Fruit fly (Drosophila melanogaster) whole organism, embryonic: ENCODE results near the gene meigo.

ENCODE experiments used
- Atf6 ChIP-seq: fragments of 200-800 bp; sonication (Bioruptor generic); IDR thresholded peaks from 2 replicates; pipeline ENCODE4 v1.3.6; 2022; ENCODE audit warnings: missing biosample characterization, missing genetic modification characterization
- Awh ChIP-seq: fragments of 200-800 bp; sonication (Bioruptor generic); IDR thresholded peaks from 2 replicates; pipeline ENCODE4, ENCODE4 v1.3.6; 2022; ENCODE audit warnings: missing biosample characterization, missing genetic modification characterization
- CG10979 ChIP-seq: fragments of 200-800 bp; sonication (Bioruptor generic); optimal IDR thresholded peaks from 2 replicates; lab custom pipeline; 2018; ENCODE audit warnings: missing biosample characterization, mild to moderate bottlenecking, missing genetic modification characterization, moderate library complexity
- CG11723 ChIP-seq: fragments of 200-800 bp; sonication (Bioruptor generic); optimal IDR thresholded peaks from 2 replicates; lab custom pipeline; 2017; ENCODE audit warnings: missing biosample characterization, mild to moderate bottlenecking, missing genetic modification characterization
- CG12104 ChIP-seq: fragments of 200-800 bp; sonication (Bioruptor generic); optimal IDR thresholded peaks from 3 replicates; lab custom pipeline; 2016; ENCODE audit warnings: missing biosample characterization, missing genetic modification characterization
- CG1233 ChIP-seq: fragments of 200-800 bp; sonication (Bioruptor generic); optimal IDR thresholded peaks from 4 replicates; lab custom pipeline; 2018; ENCODE audit warnings: missing biosample characterization, mild to moderate bottlenecking, missing genetic modification characterization
- CG12769 ChIP-seq: fragments of 200-800 bp; sonication (Bioruptor generic); optimal IDR thresholded peaks from 2 replicates; lab custom pipeline; 2019; ENCODE audit warnings: missing biosample characterization, mild to moderate bottlenecking, missing genetic modification characterization, moderate library complexity
- CG13287 ChIP-seq: fragments of 200-800 bp; sonication (Bioruptor generic); IDR thresholded peaks from 2 replicates; pipeline ENCODE4 v1.3.6; 2022; ENCODE audit warnings: missing biosample characterization, missing genetic modification characterization; ENCODE audit not compliant: partially characterized antibody
- CG15073 ChIP-seq: fragments of 200-800 bp; sonication (Bioruptor generic); optimal IDR thresholded peaks from 2 replicates; lab custom pipeline; 2016; ENCODE audit warnings: missing biosample characterization, missing genetic modification characterization
- CG15269 ChIP-seq: fragments of 200-800 bp; sonication (Bioruptor generic); optimal IDR thresholded peaks from 2 replicates; lab custom pipeline; 2018; ENCODE audit warnings: missing biosample characterization, mild to moderate bottlenecking, missing genetic modification characterization, moderate library complexity
- CG16815 ChIP-seq: fragments of 200-800 bp; sonication (Bioruptor generic); optimal IDR thresholded peaks from 3 replicates; lab custom pipeline; 2017; ENCODE audit warnings: missing biosample characterization, mild to moderate bottlenecking, missing genetic modification characterization
- CG1832 ChIP-seq: fragments of 200-800 bp; sonication (Bioruptor generic); optimal IDR thresholded peaks from 2 replicates; lab custom pipeline; 2017; ENCODE audit warnings: missing biosample characterization, mild to moderate bottlenecking, missing genetic modification characterization, inconsistent platforms
- CG2129 ChIP-seq: fragments of 200-800 bp; sonication (Bioruptor generic); IDR thresholded peaks from 2 replicates; pipeline ENCODE4 v1.3.6; 2022; ENCODE audit warnings: missing biosample characterization, missing genetic modification characterization; ENCODE audit not compliant: partially characterized antibody
- CG2199 ChIP-seq: fragments of 200-800 bp; sonication (Bioruptor generic); IDR thresholded peaks from 3 replicates; pipeline ENCODE4 v1.3.6; 2022; ENCODE audit warnings: missing biosample characterization, missing genetic modification characterization
- CG2889 ChIP-seq: fragments of 200-800 bp; sonication (Bioruptor generic); IDR thresholded peaks from 3 replicates; pipeline ENCODE4 v1.3.6; 2022; ENCODE audit warnings: missing biosample characterization, missing genetic modification characterization
- CG3065 ChIP-seq: fragments of 200-800 bp; sonication (Bioruptor generic); optimal IDR thresholded peaks from 2 replicates; lab custom pipeline; 2016; ENCODE audit warnings: missing biosample characterization, missing genetic modification characterization
- CG31365 ChIP-seq: fragments of 200-800 bp; sonication (Bioruptor generic); optimal IDR thresholded peaks from 2 replicates; lab custom pipeline; 2018; ENCODE audit warnings: missing biosample characterization, mild to moderate bottlenecking, missing genetic modification characterization
- CG3407 ChIP-seq: fragments of 200-800 bp; sonication (Bioruptor generic); optimal IDR thresholded peaks from 2 replicates; lab custom pipeline; 2018; ENCODE audit warnings: missing biosample characterization, mild to moderate bottlenecking, missing genetic modification characterization
- CG4328 ChIP-seq: fragments of 200-800 bp; sonication (Bioruptor generic); optimal IDR thresholded peaks from 3 replicates; lab custom pipeline; 2017; ENCODE audit warnings: missing biosample characterization, missing genetic modification reagents, missing genetic modification characterization
- CG4360 ChIP-seq: fragments of 200-800 bp; sonication (Bioruptor generic); IDR thresholded peaks from 2 replicates; pipeline ENCODE4 v1.3.6; 2022; ENCODE audit warnings: missing biosample characterization, missing genetic modification characterization
- CG6175 ChIP-seq: fragments of 200-800 bp; sonication (Bioruptor generic); IDR thresholded peaks from 3 replicates; pipeline ENCODE4 v1.3.6; 2022; ENCODE audit warnings: missing biosample characterization, missing genetic modification characterization
- CG7372 ChIP-seq: fragments of 200-800 bp; sonication (Bioruptor generic); IDR thresholded peaks from 2 replicates; pipeline ENCODE4 v1.3.6; 2022; ENCODE audit warnings: missing biosample characterization, missing genetic modification characterization
- CG8478 ChIP-seq: fragments of >200 bp; optimal IDR thresholded peaks from 2 replicates; lab custom pipeline; 2018
- CG8924 ChIP-seq: fragments of 200-800 bp; optimal IDR thresholded peaks from 3 replicates; lab custom pipeline; 2019; ENCODE audit warnings: missing biosample characterization, mild to moderate bottlenecking, missing genetic modification characterization, moderate library complexity
- Dek ChIP-seq: fragments of 200-800 bp; sonication (Bioruptor generic); optimal IDR thresholded peaks from 3 replicates; lab custom pipeline; 2019; ENCODE audit warnings: missing biosample characterization, mild to moderate bottlenecking, missing genetic modification characterization, moderate library complexity
- HHEX ChIP-seq: fragments of 200-800 bp; sonication (Bioruptor generic); optimal IDR thresholded peaks from 3 replicates; lab custom pipeline; 2017; ENCODE audit warnings: missing biosample characterization, mild to moderate bottlenecking, missing genetic modification characterization, missing genetic modification reagents
- HLH3B ChIP-seq: fragments of 200-800 bp; sonication (Bioruptor generic); IDR thresholded peaks from 2 replicates; pipeline ENCODE4 v1.3.6; 2022; ENCODE audit warnings: missing biosample characterization, missing genetic modification characterization
- Hey ChIP-seq: fragments of 200-800 bp; sonication (Bioruptor generic); optimal IDR thresholded peaks from 3 replicates; lab custom pipeline; 2018; ENCODE audit warnings: missing biosample characterization, mild to moderate bottlenecking, missing genetic modification characterization
- Hr3 ChIP-seq: fragments of 200-800 bp; sonication (Bioruptor generic); optimal IDR thresholded peaks from 3 replicates; lab custom pipeline; 2016; ENCODE audit warnings: missing biosample characterization, missing genetic modification characterization
- Med ChIP-seq: fragments of 200-800 bp; sonication (Bioruptor generic); peaks from one replicate; lab custom pipeline; 2016; ENCODE audit warnings: missing biosample characterization, missing genetic modification characterization, mild to moderate bottlenecking, inconsistent platforms, moderate library complexity
- Mes4 ChIP-seq: fragments of 200-800 bp; sonication (Bioruptor generic); optimal IDR thresholded peaks from 2 replicates; lab custom pipeline; 2016; ENCODE audit warnings: missing biosample characterization, missing genetic modification characterization
- Optix ChIP-seq: fragments of 200-800 bp; sonication (Bioruptor generic); IDR thresholded peaks from 3 replicates; pipeline ENCODE4 v1.3.6; 2022; ENCODE audit warnings: missing biosample characterization, missing genetic modification characterization
- Spps ChIP-seq: fragments of 200-800 bp; sonication (Bioruptor generic); optimal IDR thresholded peaks from 2 replicates; lab custom pipeline; 2018; ENCODE audit warnings: missing biosample characterization, mild to moderate bottlenecking, missing genetic modification characterization
- Tbp ChIP-seq: fragments of >200 bp; optimal IDR thresholded peaks from 2 replicates; lab custom pipeline; 2018; ENCODE audit warnings: missing biosample characterization, missing genetic modification characterization
- cad ChIP-seq: fragments of >200 bp; optimal IDR thresholded peaks from 2 replicates; lab custom pipeline; 2017; ENCODE audit warnings: missing biosample characterization, missing genetic modification characterization
- cato ChIP-seq: fragments of 200-800 bp; sonication (Bioruptor generic); optimal IDR thresholded peaks from 2 replicates; lab custom pipeline; 2016; ENCODE audit warnings: missing biosample characterization, missing genetic modification characterization, borderline replicate concordance
- disco-r ChIP-seq: fragments of 200-800 bp; sonication (Bioruptor generic); optimal IDR thresholded peaks from 2 replicates; lab custom pipeline; 2016; ENCODE audit warnings: missing biosample characterization, missing genetic modification characterization
- en ChIP-seq: fragments of 200-800 bp; sonication (Bioruptor generic); optimal IDR thresholded peaks from 2 replicates; lab custom pipeline; 2016; ENCODE audit warnings: missing biosample characterization, missing genetic modification characterization
- gfzf ChIP-seq: fragments of 200-800 bp; sonication (Bioruptor generic); optimal IDR thresholded peaks from 2 replicates; lab custom pipeline; 2016; ENCODE audit warnings: missing biosample characterization, mild to moderate bottlenecking, missing genetic modification characterization, moderate library complexity
- insv ChIP-seq, 2 experiments: fragments of 200-800 bp; sonication (Bioruptor generic); optimal IDR thresholded peaks; 3 replicates each; lab custom pipeline; 2016 to 2018; ENCODE audit warnings: missing biosample characterization in 2 of 2, missing genetic modification characterization in 2 of 2
- luna ChIP-seq: fragments of 200-800 bp; sonication (Bioruptor generic); optimal IDR thresholded peaks from 2 replicates; lab custom pipeline; 2016; ENCODE audit warnings: missing biosample characterization, missing genetic modification characterization
- org-1 ChIP-seq: fragments of 200-800 bp; sonication (Bioruptor generic); optimal IDR thresholded peaks from 2 replicates; lab custom pipeline; 2017; ENCODE audit warnings: missing biosample characterization, missing genetic modification characterization
- pho ChIP-seq: fragments of 200-800 bp; sonication (Bioruptor generic); optimal IDR thresholded peaks from 2 replicates; lab custom pipeline; 2016; ENCODE audit warnings: missing biosample characterization, missing genetic modification characterization
- run ChIP-seq: fragments of 200-800 bp; sonication (Bioruptor generic); optimal IDR thresholded peaks from 3 replicates; lab custom pipeline; 2018; ENCODE audit warnings: missing biosample characterization, mild to moderate bottlenecking, missing genetic modification characterization
- sd ChIP-seq: fragments of 200-800 bp; sonication (Bioruptor generic); optimal IDR thresholded peaks from 3 replicates; lab custom pipeline; 2018; ENCODE audit warnings: missing biosample characterization, mild to moderate bottlenecking, missing genetic modification characterization, moderate library complexity
- sens-2 ChIP-seq: fragments of 200-800 bp; sonication (Bioruptor generic); IDR thresholded peaks from 2 replicates; pipeline ENCODE4 v1.3.6; 2022; ENCODE audit warnings: missing biosample characterization, missing genetic modification characterization
- slp2 ChIP-seq: fragments of 200-800 bp; sonication (Bioruptor generic); optimal IDR thresholded peaks from 2 replicates; lab custom pipeline; 2016; ENCODE audit warnings: missing biosample characterization, missing genetic modification characterization
- sob ChIP-seq: fragments of 200-800 bp; sonication (Bioruptor generic); IDR thresholded peaks from 2 replicates; pipeline ENCODE4 v1.3.6; 2022; ENCODE audit warnings: missing biosample characterization, missing genetic modification characterization
- ssp ChIP-seq: fragments of 200-800 bp; sonication (Bioruptor generic); IDR thresholded peaks from 2 replicates; pipeline ENCODE4 v1.3.6; 2022; ENCODE audit warnings: missing biosample characterization, missing genetic modification characterization
- twi ChIP-seq: fragments of 200-800 bp; optimal IDR thresholded peaks from 2 replicates; lab custom pipeline; 2019; ENCODE audit warnings: missing biosample characterization, mild to moderate bottlenecking, missing genetic modification characterization, moderate library complexity
- zfh2 ChIP-seq: fragments of 200-800 bp; sonication (Bioruptor generic); optimal IDR thresholded peaks from 2 replicates; lab custom pipeline; 2016; ENCODE audit warnings: missing biosample characterization, missing genetic modification characterization

meigo gene

DNA sequence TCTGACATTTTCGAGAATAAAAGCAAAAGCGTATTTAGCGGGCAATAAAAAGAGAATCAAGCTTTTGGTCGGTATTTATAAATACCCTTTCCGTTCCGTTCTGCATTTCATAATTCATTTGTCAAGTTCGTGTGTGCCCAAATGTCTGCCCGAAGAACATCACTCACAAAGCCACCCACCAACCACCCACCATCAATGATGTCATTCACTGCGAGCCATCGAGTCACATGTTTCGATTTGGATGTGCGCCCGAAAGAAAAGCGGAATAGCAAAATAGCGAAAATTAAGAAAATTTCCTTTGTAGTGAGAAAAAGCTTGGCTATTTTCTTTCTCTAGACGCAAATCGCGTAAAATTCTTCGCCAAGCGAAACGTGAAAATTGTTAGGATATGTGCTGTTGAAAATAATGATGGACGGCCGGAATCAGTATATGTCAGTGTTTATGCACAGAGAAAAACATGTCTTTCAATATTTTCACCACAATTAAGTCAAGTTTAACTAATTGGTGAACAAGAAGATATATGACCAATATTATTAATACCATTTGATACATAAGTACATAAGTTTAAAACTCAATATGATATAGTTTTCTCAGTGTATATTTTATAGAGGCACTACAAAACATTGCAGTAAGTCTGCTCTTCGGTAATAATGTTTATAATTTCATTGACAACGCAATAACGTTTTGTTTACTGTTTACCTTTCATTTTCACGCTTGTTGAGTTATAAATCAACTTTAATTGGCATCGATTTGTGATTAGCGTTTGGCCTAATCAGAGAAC, 13.2 kb downstream of the meigo start (continued):
- TF ChIP-seq HHEX (peak; percentile 61), CG16815 (GFP tag; lab: Kevin White, UChicago) (peak; percentile 8), CG15073 (GFP tag; lab: Kevin White, UChicago) (no peak), Tbp (GFP tag; lab: Kevin White, UChicago) (no peak), disco-r (GFP tag; lab: Kevin White, UChicago) (no peak), org-1 (GFP tag; lab: Kevin White, UChicago) (no peak), insv (GFP tag; optimal IDR thresholded peaks at IDR 0.05; lab: Kevin White, UChicago) (no peak), CG12104 (GFP tag; lab: Kevin White, UChicago) (no peak), gfzf (GFP tag; lab: Kevin White, UChicago) (no peak), CG6175 (GFP tag; lab: Robert Waterston, UW) (no peak), sob (GFP tag; lab: Robert Waterston, UW) (peak; percentile 71), ssp (peak; percentile 43), Med (GFP tag; lab: Kevin White, UChicago) (peak; percentile 90), CG10979 (tag; lab: Kevin White, UChicago) (peak; percentile 4), run (no peak), Dek (peak; percentile 42), CG3065 (no peak), cato (no peak), Hey (no peak), cad (GFP tag; lab: Kevin White, UChicago) (no peak), slp2 (no peak), sd (tag; lab: Kevin White, UChicago) (peak; percentile 84), CG2199 (no peak), CG15269 (tag; lab: Kevin White, UChicago) (peak; percentile 77), CG3407 (GFP tag; lab: Kevin White, UChicago) (no peak), CG4328 (GFP tag; lab: Kevin White, UChicago) (no peak), Spps (tag; lab: Kevin White, UChicago) (no peak), en (GFP tag; lab: Kevin White, UChicago) (no peak), pho (GFP tag; lab: Kevin White, UChicago) (peak; percentile 62), CG11723 (GFP tag; lab: Kevin White, UChicago) (no peak), CG8478 (lab: Kevin White, UChicago) (no peak), CG1832 (GFP tag; lab: Kevin White, UChicago) (no peak), zfh2 (GFP tag; lab: Kevin White, UChicago) (peak; percentile 7), CG1233 (peak; percentile 39), sens-2 (GFP tag; lab: Robert Waterston, UW) (no peak), twi (no peak), Hr3 (GFP tag; lab: Kevin White, UChicago) (peak; percentile 34), Mes4 (GFP tag; lab: Kevin White, UChicago) (no peak), CG2129 (GFP tag; lab: Robert Waterston, UW) (no peak), Optix (GFP tag; lab: Robert Waterston, UW) (no peak), CG31365 (tag; lab: Kevin White, UChicago) (peak; percentile 18), CG7372 (GFP tag; lab: Robert Waterston, UW) (0 out of 2 replicates have a peak, but pooled peaks have one; percentile 24), Awh (no peak), CG4360 (GFP tag; lab: Robert Waterston, UW) (no peak), CG2889 (GFP tag; lab: Robert Waterston, UW) (0 out of 3 replicates have a peak, but pooled peaks have one; percentile 42), Atf6 (GFP tag; lab: Robert Waterston, UW) (peak; percentile 63; the same call in 1 of the 2 replicates), CG12769 (tag; lab: Kevin White, UChicago) (peak; percentile 75), CG8924 (peak; percentile 53), HLH3B (no peak), luna (GFP tag; lab: Kevin White, UChicago) (no peak), CG13287 (GFP tag; lab: Robert Waterston, UW) (no peak)
